Fruit fly (Drosophila melanogaster) whole organism, embryonic: ENCODE measurements around the gene CG18131.
A peak's percentile ranks its signal among the peaks of the same experiment; 100 is the strongest.

ENCODE experiments used
- Atf-2 ChIP-seq: fragments of 200-800 bp; sonication (Bioruptor generic); optimal IDR thresholded peaks from 2 replicates; lab custom pipeline; 2016; ENCODE audit warnings: missing biosample characterization, missing genetic modification characterization
- B-H1 ChIP-seq: fragments of 200-800 bp; sonication (Bioruptor generic); IDR thresholded peaks from 3 replicates; pipeline ENCODE4 v1.3.6; 2022; ENCODE audit warnings: missing biosample characterization, missing genetic modification characterization
- CG10209 ChIP-seq: fragments of 200-800 bp; sonication (Bioruptor generic); optimal IDR thresholded peaks from 3 replicates; lab custom pipeline; 2017; ENCODE audit warnings: missing biosample characterization, mild to moderate bottlenecking, missing genetic modification characterization, missing genetic modification reagents
- CG1024 ChIP-seq: fragments of 200-800 bp; sonication (Bioruptor generic); IDR thresholded peaks from 2 replicates; pipeline ENCODE4 v1.3.6; 2022; ENCODE audit warnings: missing biosample characterization, missing genetic modification characterization
- CG11695 ChIP-seq: fragments of 200-800 bp; sonication (Bioruptor generic); IDR thresholded peaks from 3 replicates; pipeline ENCODE4 v1.3.6; 2022; ENCODE audit warnings: missing biosample characterization, missing genetic modification characterization
- CG12104 ChIP-seq: fragments of 200-800 bp; sonication (Bioruptor generic); optimal IDR thresholded peaks from 3 replicates; lab custom pipeline; 2016; ENCODE audit warnings: missing biosample characterization, missing genetic modification characterization
- CG13287 ChIP-seq: fragments of 200-800 bp; sonication (Bioruptor generic); IDR thresholded peaks from 2 replicates; pipeline ENCODE4 v1.3.6; 2022; ENCODE audit warnings: missing biosample characterization, missing genetic modification characterization; ENCODE audit not compliant: partially characterized antibody
- CG1602 ChIP-seq: fragments of 200-800 bp; sonication (Bioruptor generic); optimal IDR thresholded peaks from 3 replicates; lab custom pipeline; 2016; ENCODE audit warnings: missing biosample characterization, missing genetic modification characterization
- CG17359 ChIP-seq: fragments of 200-800 bp; sonication (Bioruptor generic); optimal IDR thresholded peaks from 3 replicates; lab custom pipeline; 2018; ENCODE audit warnings: missing biosample characterization, mild to moderate bottlenecking, missing genetic modification characterization, moderate library complexity
- CG17385 ChIP-seq: fragments of 200-800 bp; sonication (Bioruptor generic); optimal IDR thresholded peaks from 3 replicates; lab custom pipeline; 2018; ENCODE audit warnings: missing biosample characterization, mild to moderate bottlenecking, missing genetic modification characterization
- CG17568 ChIP-seq: fragments of 200-800 bp; sonication (Bioruptor generic); optimal IDR thresholded peaks from 2 replicates; lab custom pipeline; 2018; ENCODE audit warnings: missing biosample characterization, mild to moderate bottlenecking, missing genetic modification characterization, moderate library complexity
- CG34422 ChIP-seq: fragments of 200-800 bp; sonication (Bioruptor generic); IDR thresholded peaks from 3 replicates; pipeline ENCODE4 v1.3.6; 2022; ENCODE audit warnings: missing biosample characterization, missing genetic modification characterization
- CG4328 ChIP-seq: fragments of 200-800 bp; sonication (Bioruptor generic); optimal IDR thresholded peaks from 3 replicates; lab custom pipeline; 2017; ENCODE audit warnings: missing biosample characterization, missing genetic modification reagents, missing genetic modification characterization
- CG43689 ChIP-seq: fragments of 200-800 bp; sonication (Bioruptor generic); IDR thresholded peaks from 2 replicates; pipeline ENCODE4 v1.3.6; 2022; ENCODE audit warnings: missing biosample characterization, missing genetic modification characterization
- CG4730 ChIP-seq: fragments of 200-800 bp; sonication (Bioruptor generic); IDR thresholded peaks from 2 replicates; pipeline ENCODE4 v1.3.6; 2022; ENCODE audit warnings: missing biosample characterization, missing genetic modification characterization
- CG7786 ChIP-seq: fragments of 200-800 bp; sonication (Bioruptor generic); optimal IDR thresholded peaks from 2 replicates; lab custom pipeline; 2016; ENCODE audit warnings: missing biosample characterization, missing genetic modification characterization
- Doc3 ChIP-seq: fragments of 200-800 bp; sonication (Bioruptor generic); IDR thresholded peaks from 3 replicates; pipeline ENCODE4 v1.3.6; 2022; ENCODE audit warnings: missing biosample characterization, missing genetic modification characterization; ENCODE audit not compliant: partially characterized antibody
- Eip74EF ChIP-seq, 2 experiments: fragments of 200-800 bp in 1 of 2; fragments of >200 bp in 1 of 2; sonication (Bioruptor generic) in 1 of 2; optimal IDR thresholded peaks; 2 replicates each; lab custom pipeline; 2017 to 2019; ENCODE audit warnings: missing biosample characterization in 2 of 2, missing genetic modification characterization in 2 of 2, mild to moderate bottlenecking in 1 of 2, moderate library complexity in 1 of 2
- Ets97D ChIP-seq: fragments of 200-800 bp; sonication (Bioruptor generic); optimal IDR thresholded peaks from 3 replicates; lab custom pipeline; 2016; ENCODE audit warnings: missing biosample characterization, missing genetic modification characterization
- Fer3 ChIP-seq: fragments of 200-800 bp; sonication (Bioruptor generic); optimal IDR thresholded peaks from 2 replicates; lab custom pipeline; 2018; ENCODE audit warnings: missing biosample characterization, mild to moderate bottlenecking, missing genetic modification characterization, moderate library complexity
- HLH3B ChIP-seq: fragments of 200-800 bp; sonication (Bioruptor generic); IDR thresholded peaks from 2 replicates; pipeline ENCODE4 v1.3.6; 2022; ENCODE audit warnings: missing biosample characterization, missing genetic modification characterization
- Hmx ChIP-seq: fragments of 200-800 bp; sonication (Bioruptor generic); optimal IDR thresholded peaks from 2 replicates; lab custom pipeline; 2016; ENCODE audit warnings: missing biosample characterization, missing genetic modification characterization
- Lim3 ChIP-seq: fragments of 200-800 bp; sonication (Bioruptor generic); IDR thresholded peaks from 2 replicates; pipeline ENCODE4 v1.3.6; 2022; ENCODE audit warnings: missing biosample characterization, missing genetic modification characterization
- MBD-R2 ChIP-seq: fragments of 200-800 bp; sonication (Bioruptor generic); IDR thresholded peaks from 2 replicates; pipeline ENCODE4 v1.3.6; 2022; ENCODE audit warnings: missing biosample characterization, missing genetic modification characterization
- MTF-1 ChIP-seq: fragments of 200-800 bp; sonication (Bioruptor generic); optimal IDR thresholded peaks from 2 replicates; lab custom pipeline; 2018; ENCODE audit warnings: missing biosample characterization, mild to moderate bottlenecking, missing genetic modification characterization, borderline replicate concordance
- Mrtf ChIP-seq: fragments of 200-800 bp; sonication (Bioruptor generic); IDR thresholded peaks from 3 replicates; pipeline ENCODE4 v1.3.6; 2022; ENCODE audit warnings: missing biosample characterization, missing genetic modification characterization
- Poxn ChIP-seq: fragments of 200-800 bp; sonication (Bioruptor generic); IDR thresholded peaks from 2 replicates; pipeline ENCODE4 v1.3.6; 2022; ENCODE audit warnings: missing biosample characterization, missing genetic modification characterization
- Sox102F ChIP-seq: fragments of 200-800 bp; sonication (Bioruptor generic); optimal IDR thresholded peaks from 2 replicates; lab custom pipeline; 2018; ENCODE audit warnings: missing biosample characterization, mild to moderate bottlenecking, missing genetic modification characterization, moderate library complexity
- Ssrp ChIP-seq: fragments of 200-800 bp; sonication (Bioruptor generic); optimal IDR thresholded peaks from 2 replicates; lab custom pipeline; 2018; ENCODE audit warnings: missing biosample characterization, mild to moderate bottlenecking, missing genetic modification characterization, moderate library complexity
- abd-A ChIP-seq: fragments of 200-800 bp; sonication (Bioruptor generic); optimal IDR thresholded peaks from 3 replicates; lab custom pipeline; 2019; ENCODE audit warnings: missing biosample characterization, mild to moderate bottlenecking, missing genetic modification characterization, moderate library complexity
- aop ChIP-seq: fragments of 200-800 bp; sonication (Bioruptor generic); IDR thresholded peaks from 2 replicates; pipeline ENCODE4 v1.3.6; 2022; ENCODE audit warnings: missing biosample characterization, missing genetic modification characterization
- chif ChIP-seq, 2 experiments: fragments of 200-800 bp; sonication (Bioruptor generic); optimal IDR thresholded peaks; 3 replicates each; lab custom pipeline; 2016; ENCODE audit warnings: missing biosample characterization in 2 of 2, missing genetic modification characterization in 2 of 2
- crc ChIP-seq: fragments of 200-800 bp; sonication (Bioruptor generic); optimal IDR thresholded peaks from 2 replicates; lab custom pipeline; 2016; ENCODE audit warnings: missing biosample characterization, missing genetic modification characterization
- dan ChIP-seq: fragments of 200-800 bp; sonication (Bioruptor generic); IDR thresholded peaks from 2 replicates; pipeline ENCODE4 v1.3.6; 2022; ENCODE audit warnings: missing biosample characterization, missing genetic modification characterization
- disco-r ChIP-seq: fragments of 200-800 bp; sonication (Bioruptor generic); optimal IDR thresholded peaks from 2 replicates; lab custom pipeline; 2016; ENCODE audit warnings: missing biosample characterization, missing genetic modification characterization
- grau ChIP-seq: fragments of 200-800 bp; optimal IDR thresholded peaks from 3 replicates; lab custom pipeline; 2019; ENCODE audit warnings: missing biosample characterization, mild to moderate bottlenecking, missing genetic modification characterization, moderate library complexity
- hth ChIP-seq: fragments of >200 bp; optimal IDR thresholded peaks from 2 replicates; lab custom pipeline; 2017; ENCODE audit warnings: inconsistent platforms
- inv ChIP-seq: fragments of 200-800 bp; sonication (Bioruptor generic); IDR thresholded peaks from 2 replicates; pipeline ENCODE4 v1.3.6; 2022; ENCODE audit warnings: missing biosample characterization, missing genetic modification characterization; ENCODE audit not compliant: partially characterized antibody
- kah ChIP-seq: fragments of 200-800 bp; sonication (Bioruptor generic); optimal IDR thresholded peaks from 2 replicates; lab custom pipeline; 2018; ENCODE audit warnings: missing biosample characterization, mild to moderate bottlenecking, missing genetic modification characterization
- lab ChIP-seq: fragments of 200-800 bp; sonication (Bioruptor generic); optimal IDR thresholded peaks from 3 replicates; lab custom pipeline; 2017; ENCODE audit warnings: missing biosample characterization, missing genetic modification characterization, mild to moderate bottlenecking, moderate library complexity, missing genetic modification reagents
- mirr ChIP-seq: fragments of 200-800 bp; sonication (Bioruptor generic); optimal IDR thresholded peaks from 3 replicates; lab custom pipeline; 2018; ENCODE audit warnings: missing biosample characterization, mild to moderate bottlenecking, missing genetic modification characterization
- pan ChIP-seq, 4 experiments: fragments of >200 bp in 3 of 4; fragments of 200-800 bp in 1 of 4; sonication (Bioruptor generic) in 1 of 4; optimal IDR thresholded peaks in 3 of 4; IDR thresholded peaks in 1 of 4; 2 replicates each; pipeline versions ENCODE4 v1.3.6 to Lab custom; 2017 to 2022; ENCODE audit warnings: missing biosample characterization in 2 of 4, missing genetic modification characterization in 2 of 4, mixed read lengths in 1 of 4
- pita ChIP-seq: fragments of 200-800 bp; sonication (Bioruptor generic); optimal IDR thresholded peaks from 2 replicates; lab custom pipeline; 2017; ENCODE audit warnings: missing biosample characterization, mild to moderate bottlenecking, missing genetic modification characterization
- sc ChIP-seq, 3 experiments: fragments of >200 bp in 2 of 3; fragments of 200-800 bp in 1 of 3; sonication (Bioruptor generic) in 1 of 3; optimal IDR thresholded peaks; 2 replicates in 2 of 3; 3 replicates in 1 of 3; lab custom pipeline; 2017; ENCODE audit warnings: mild to moderate bottlenecking in 1 of 3, missing biosample characterization in 1 of 3, missing genetic modification characterization in 1 of 3, missing genetic modification reagents in 1 of 3
- slbo ChIP-seq: fragments of 200-800 bp; sonication (Bioruptor generic); IDR thresholded peaks from 2 replicates; pipeline ENCODE4 v1.3.6; 2022; ENCODE audit warnings: missing biosample characterization, missing genetic modification characterization
- ssp ChIP-seq: fragments of 200-800 bp; sonication (Bioruptor generic); IDR thresholded peaks from 2 replicates; pipeline ENCODE4 v1.3.6; 2022; ENCODE audit warnings: missing biosample characterization, missing genetic modification characterization
- stwl ChIP-seq: fragments of 200-800 bp; sonication (Bioruptor generic); optimal IDR thresholded peaks from 3 replicates; lab custom pipeline; 2018; ENCODE audit warnings: missing biosample characterization, mild to moderate bottlenecking, missing genetic modification characterization, moderate library complexity

CG18131 gene

DNA sequence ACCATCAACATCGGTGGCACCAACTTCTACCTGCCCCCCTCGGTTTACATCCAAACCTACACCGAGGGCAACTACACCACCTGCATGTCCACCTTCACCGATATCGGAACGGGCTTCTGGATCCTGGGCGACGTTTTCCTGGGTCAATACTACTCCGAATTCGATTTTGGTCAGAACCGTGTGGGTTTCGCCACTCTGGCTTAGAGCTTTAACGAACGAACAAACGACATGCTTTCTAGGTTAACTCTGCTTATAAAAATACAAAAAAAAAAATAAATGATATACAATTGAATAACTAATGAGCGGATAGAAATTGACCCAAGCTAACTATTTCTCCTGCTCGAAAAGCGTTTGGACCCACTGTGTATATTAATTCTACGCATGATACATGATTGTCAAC, 5.2 kb downstream of the CG18131 start, which contains the start of gene CG31926:
Gene CG31926, plus strand, starts transcription at position 301 of the 400 bp plus-strand sequence.
- no peak for TF ChIP-seq CG34422 (GFP tag; lab: Robert Waterston, UW)
- TF ChIP-seq abd-A (tag; lab: Kevin White, UChicago) = no peak
- no peak for TF ChIP-seq Atf-2 (GFP tag; lab: Kevin White, UChicago)
- TF ChIP-seq sc (optimal IDR thresholded peaks at IDR 0.05; lab: Kevin White, UChicago) = no peak
- TF ChIP-seq sc (GFP tag; optimal IDR thresholded peaks at IDR 0.05; lab: Kevin White, UChicago) = no peak
- TF ChIP-seq dan (GFP tag; lab: Robert Waterston, UW) = no peak
- TF ChIP-seq B-H1 (GFP tag; lab: Robert Waterston, UW) = no peak
- TF ChIP-seq inv (GFP tag; lab: Robert Waterston, UW) = no peak
- no peak for TF ChIP-seq grau (tag; lab: Kevin White, UChicago)
- TF ChIP-seq chif (GFP tag; optimal IDR thresholded peaks at IDR 0.05; lab: Kevin White, UChicago) = no peak
- TF ChIP-seq crc (GFP tag; lab: Kevin White, UChicago) = no peak
- TF ChIP-seq pan (optimal IDR thresholded peaks at IDR 0.05; lab: Kevin White, UChicago) = no peak
- no peak for TF ChIP-seq pan (GFP tag; optimal IDR thresholded peaks at IDR 0.05 in 1 of 2, IDR thresholded peaks at IDR 0.05 in 1 of 2)
- no peak for TF ChIP-seq CG1602 (GFP tag; lab: Kevin White, UChicago)
- no peak for TF ChIP-seq CG13287 (GFP tag; lab: Robert Waterston, UW)
- no peak for TF ChIP-seq hth (lab: Kevin White, UChicago)
- TF ChIP-seq Ets97D = no peak
- no peak for TF ChIP-seq CG17568
- TF ChIP-seq ssp (GFP tag; lab: Robert Waterston, UW) = no peak
- TF ChIP-seq MTF-1 (GFP tag; lab: Kevin White, UChicago) = no peak
- TF ChIP-seq pita = no peak

DNA sequence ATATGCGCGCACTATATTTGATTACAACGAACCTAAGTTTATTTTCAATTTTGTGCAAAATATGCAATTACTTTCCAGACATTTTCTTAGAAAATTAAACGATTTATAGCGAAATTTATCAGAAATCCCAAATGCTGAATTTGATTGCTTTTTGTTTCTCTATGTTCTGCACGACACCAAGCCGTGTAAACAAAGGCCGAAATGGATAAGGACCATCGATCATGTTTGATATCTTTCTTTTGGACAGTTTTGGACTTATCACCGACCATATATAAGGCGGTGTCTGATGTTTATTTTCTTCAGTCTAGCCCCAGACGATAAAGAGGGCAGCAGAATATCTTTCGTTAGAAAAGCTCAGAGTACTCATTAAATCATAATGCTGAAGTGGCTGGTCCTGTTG, 6.6 kb downstream of the CG18131 start, which contains the start of gene CG33128:
Gene CG33128, plus strand, starts transcription at position 301 of the 400 bp plus-strand sequence.
- TF ChIP-seq Hmx (GFP tag; lab: Kevin White, UChicago) (no peak), Doc3 (GFP tag; lab: Robert Waterston, UW) (no peak), Lim3 (GFP tag; lab: Robert Waterston, UW) (no peak), lab (GFP tag; lab: Kevin White, UChicago) (peak; percentile 42), mirr (GFP tag; lab: Kevin White, UChicago) (no peak)

DNA sequence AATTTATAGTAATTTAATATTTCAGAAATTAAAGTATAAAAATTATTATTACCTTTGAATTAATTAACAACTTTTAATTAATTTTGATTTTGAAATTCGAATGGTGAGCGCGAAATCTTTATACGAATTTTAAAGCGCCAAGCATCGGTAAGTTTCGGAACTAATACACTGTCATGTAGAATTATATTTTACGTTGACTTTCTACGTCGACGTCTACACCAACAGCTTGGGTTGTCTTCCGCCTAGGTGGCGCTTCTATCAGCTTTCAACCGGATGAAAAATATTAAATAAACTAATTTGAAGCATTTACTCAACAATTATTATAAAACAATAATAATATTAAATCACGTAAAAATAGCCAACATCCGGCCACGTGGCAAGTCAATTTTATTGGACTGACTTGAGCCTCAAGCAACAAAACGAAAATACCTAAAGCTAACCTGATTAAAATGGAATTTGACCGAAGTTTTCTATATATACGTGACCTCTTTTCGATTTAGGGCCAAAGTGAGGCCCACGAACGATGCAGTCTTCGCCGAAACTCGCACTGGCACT, 8.5 kb downstream of the CG18131 start, which contains the start of gene CG31928:
Gene CG31928, plus strand, starts transcription at position 505 of the 555 bp plus-strand sequence.
- TF ChIP-seq CG17385 = no peak
- no peak for TF ChIP-seq CG17359 (tag; lab: Kevin White, UChicago)
- TF ChIP-seq disco-r (GFP tag; lab: Kevin White, UChicago) = no peak
- no peak for TF ChIP-seq Eip74EF (GFP tag; optimal IDR thresholded peaks at IDR 0.05; lab: Kevin White, UChicago)
- no peak for TF ChIP-seq CG10209 (GFP tag; lab: Kevin White, UChicago)
- TF ChIP-seq kah (GFP tag; lab: Kevin White, UChicago) = no peak
- TF ChIP-seq slbo (GFP tag; lab: Robert Waterston, UW) = peak; percentile 52
- TF ChIP-seq aop (GFP tag; lab: Robert Waterston, UW) = no peak
- TF ChIP-seq Fer3 (tag; lab: Kevin White, UChicago) = no peak
- TF ChIP-seq CG11695 (GFP tag; lab: Robert Waterston, UW) = no peak
- peak; percentile 47 for TF ChIP-seq stwl (tag; lab: Kevin White, UChicago)
- no peak for TF ChIP-seq CG4730 (GFP tag; lab: Robert Waterston, UW)
- TF ChIP-seq HLH3B (GFP tag; lab: Robert Waterston, UW) = no peak
- TF ChIP-seq CG1024 (GFP tag; lab: Robert Waterston, UW) = no peak
- no peak for TF ChIP-seq CG4328 (GFP tag; lab: Kevin White, UChicago)
- no peak for TF ChIP-seq CG12104 (GFP tag; lab: Kevin White, UChicago)
- TF ChIP-seq CG7786 = no peak
- TF ChIP-seq Ssrp = no peak
- no peak for TF ChIP-seq Poxn (GFP tag; lab: Robert Waterston, UW)
- TF ChIP-seq Sox102F (GFP tag; lab: Kevin White, UChicago) = peak; percentile 26
- TF ChIP-seq MBD-R2 (GFP tag; lab: Robert Waterston, UW) = peak; percentile 19; the same call in 1 of the 2 replicates
- TF ChIP-seq CG43689 (GFP tag; lab: Robert Waterston, UW) = no peak
- no peak for TF ChIP-seq Mrtf (GFP tag; lab: Robert Waterston, UW)
